Fruit fly (Drosophila melanogaster) whole organism, embryonic: Measurements from ENCODE around the gene Atg13.

Source experiments
- CG10267 ChIP-seq: fragments of 200-800 bp; sonication (Bioruptor generic); optimal IDR thresholded peaks from 2 replicates; lab custom pipeline; 2018; ENCODE audit warnings: missing biosample characterization, mild to moderate bottlenecking, missing genetic modification characterization, moderate library complexity
- CG11085 ChIP-seq: fragments of 200-800 bp; sonication (Bioruptor generic); IDR thresholded peaks from 2 replicates; pipeline ENCODE4 v1.3.6; 2022; ENCODE audit warnings: missing biosample characterization, missing genetic modification characterization
- CG11723 ChIP-seq: fragments of 200-800 bp; sonication (Bioruptor generic); optimal IDR thresholded peaks from 2 replicates; lab custom pipeline; 2017; ENCODE audit warnings: missing biosample characterization, mild to moderate bottlenecking, missing genetic modification characterization
- CG12236 ChIP-seq: fragments of 200-800 bp; sonication (Bioruptor generic); optimal IDR thresholded peaks from 2 replicates; lab custom pipeline; 2016; ENCODE audit warnings: missing biosample characterization, missing genetic modification characterization
- CG12769 ChIP-seq: fragments of 200-800 bp; sonication (Bioruptor generic); optimal IDR thresholded peaks from 2 replicates; lab custom pipeline; 2019; ENCODE audit warnings: missing biosample characterization, mild to moderate bottlenecking, missing genetic modification characterization, moderate library complexity
- CG15696 ChIP-seq: fragments of 200-800 bp; sonication (Bioruptor generic); optimal IDR thresholded peaks from 2 replicates; lab custom pipeline; 2019; ENCODE audit warnings: missing biosample characterization, mild to moderate bottlenecking, missing genetic modification characterization, moderate library complexity
- CG17186 ChIP-seq: fragments of 200-800 bp; sonication (Bioruptor generic); optimal IDR thresholded peaks from 3 replicates; lab custom pipeline; 2017; ENCODE audit warnings: missing biosample characterization, missing genetic modification reagents, missing genetic modification characterization
- CG17829 ChIP-seq: fragments of 200-800 bp; optimal IDR thresholded peaks from 2 replicates; lab custom pipeline; 2019; ENCODE audit warnings: missing biosample characterization, mild to moderate bottlenecking, missing genetic modification characterization, moderate library complexity
- CG5245 ChIP-seq: fragments of 200-800 bp; sonication (Bioruptor generic); optimal IDR thresholded peaks from 3 replicates; lab custom pipeline; 2016; ENCODE audit warnings: missing biosample characterization, missing genetic modification characterization
- CG9876 ChIP-seq: fragments of 200-800 bp; sonication (Bioruptor generic); optimal IDR thresholded peaks from 2 replicates; lab custom pipeline; 2016; ENCODE audit warnings: missing biosample characterization, missing genetic modification characterization
- CHES-1-like ChIP-seq: fragments of 200-800 bp; sonication (Bioruptor generic); optimal IDR thresholded peaks from 2 replicates; lab custom pipeline; 2016; ENCODE audit warnings: missing biosample characterization, missing genetic modification characterization
- D ChIP-seq, 2 experiments: fragments of 200-800 bp in 1 of 2; fragments of >200 bp in 1 of 2; sonication (Bioruptor generic) in 1 of 2; optimal IDR thresholded peaks; 2 replicates in 1 of 2; 3 replicates in 1 of 2; lab custom pipeline; 2017; ENCODE audit warnings: mild to moderate bottlenecking in 1 of 2, missing biosample characterization in 1 of 2, missing genetic modification characterization in 1 of 2, missing genetic modification reagents in 1 of 2
- Dip2 ChIP-seq: fragments of 200-800 bp; sonication (Bioruptor generic); IDR thresholded peaks from 2 replicates; pipeline ENCODE4 v1.3.6; 2022; ENCODE audit warnings: missing biosample characterization, missing genetic modification characterization
- Hr39 ChIP-seq: fragments of >200 bp; optimal IDR thresholded peaks from 2 replicates; lab custom pipeline; 2017
- Hr51 ChIP-seq, 2 experiments: fragments of 200-800 bp; sonication (Bioruptor generic); optimal IDR thresholded peaks; 2 replicates in 1 of 2; 3 replicates in 1 of 2; lab custom pipeline; 2016 to 2018; ENCODE audit warnings: missing biosample characterization in 2 of 2, missing genetic modification characterization in 2 of 2, mild to moderate bottlenecking in 1 of 2, moderate library complexity in 1 of 2
- MTF-1 ChIP-seq: fragments of 200-800 bp; sonication (Bioruptor generic); optimal IDR thresholded peaks from 2 replicates; lab custom pipeline; 2018; ENCODE audit warnings: missing biosample characterization, mild to moderate bottlenecking, missing genetic modification characterization, borderline replicate concordance
- Med ChIP-seq: fragments of 200-800 bp; sonication (Bioruptor generic); peaks from one replicate; lab custom pipeline; 2016; ENCODE audit warnings: missing biosample characterization, missing genetic modification characterization, mild to moderate bottlenecking, inconsistent platforms, moderate library complexity
- Nf-YB ChIP-seq: fragments of 200-800 bp; sonication (Bioruptor generic); optimal IDR thresholded peaks from 3 replicates; lab custom pipeline; 2019; ENCODE audit warnings: missing biosample characterization, mild to moderate bottlenecking, missing genetic modification characterization, moderate library complexity
- Scr ChIP-seq: fragments of 200-800 bp; sonication (Bioruptor generic); IDR thresholded peaks from 2 replicates; pipeline ENCODE4 v1.3.6; 2022; ENCODE audit warnings: missing biosample characterization, missing genetic modification characterization; ENCODE audit not compliant: partially characterized antibody
- Sry-δ ChIP-seq: fragments of 200-800 bp; sonication (Bioruptor generic); optimal IDR thresholded peaks from 2 replicates; lab custom pipeline; 2016; ENCODE audit warnings: missing biosample characterization, missing genetic modification characterization
- Stat92E ChIP-seq, 3 experiments: fragments of >200 bp in 2 of 3; fragments of 200-800 bp in 1 of 3; sonication (Bioruptor generic) in 1 of 3; optimal IDR thresholded peaks; 2 replicates each; lab custom pipeline; 2017 to 2019; ENCODE audit warnings: missing biosample characterization in 3 of 3, missing genetic modification characterization in 3 of 3, mild to moderate bottlenecking in 1 of 3, moderate library complexity in 1 of 3
- TFAM ChIP-seq: fragments of 200-800 bp; sonication (Bioruptor generic); optimal IDR thresholded peaks from 2 replicates; lab custom pipeline; 2017; ENCODE audit warnings: missing biosample characterization, missing genetic modification characterization, inconsistent platforms
- bcd ChIP-seq: fragments of 200-800 bp; sonication (Bioruptor generic); optimal IDR thresholded peaks from 2 replicates; lab custom pipeline; 2017; ENCODE audit warnings: missing biosample characterization, mild to moderate bottlenecking, missing genetic modification characterization
- cwo ChIP-seq: fragments of 200-800 bp; sonication (Bioruptor generic); optimal IDR thresholded peaks from 3 replicates; lab custom pipeline; 2017; ENCODE audit warnings: missing biosample characterization, missing genetic modification characterization, mild to moderate bottlenecking, moderate library complexity, missing genetic modification reagents
- fd3F ChIP-seq: fragments of 200-800 bp; sonication (Bioruptor generic); optimal IDR thresholded peaks from 2 replicates; lab custom pipeline; 2018; ENCODE audit warnings: missing biosample characterization, mild to moderate bottlenecking, missing genetic modification characterization, moderate library complexity
- hkb ChIP-seq, 2 experiments: fragments of 200-800 bp in 1 of 2; fragments of >200 bp in 1 of 2; sonication (Bioruptor generic) in 1 of 2; IDR thresholded peaks in 1 of 2; optimal IDR thresholded peaks in 1 of 2; 2 replicates each; pipeline versions ENCODE4 v1.3.6 to Lab custom; 2017 to 2022; ENCODE audit warnings: missing biosample characterization in 1 of 2, missing genetic modification characterization in 1 of 2
- insv ChIP-seq, 2 experiments: fragments of 200-800 bp; sonication (Bioruptor generic); optimal IDR thresholded peaks; 3 replicates each; lab custom pipeline; 2016 to 2018; ENCODE audit warnings: missing biosample characterization in 2 of 2, missing genetic modification characterization in 2 of 2
- knrl ChIP-seq: fragments of 200-800 bp; sonication (Bioruptor generic); IDR thresholded peaks from 3 replicates; pipeline ENCODE4 v1.3.6; 2022; ENCODE audit warnings: missing biosample characterization, missing genetic modification characterization; ENCODE audit not compliant: partially characterized antibody
- lbe ChIP-seq: fragments of 200-800 bp; sonication (Bioruptor generic); optimal IDR thresholded peaks from 2 replicates; lab custom pipeline; 2016; ENCODE audit warnings: missing biosample characterization, mild to moderate bottlenecking, missing genetic modification characterization
- oc ChIP-seq: fragments of 200-800 bp; sonication (Bioruptor generic); optimal IDR thresholded peaks from 2 replicates; lab custom pipeline; 2018; ENCODE audit warnings: missing biosample characterization, mild to moderate bottlenecking, missing genetic modification characterization, moderate library complexity
- onecut ChIP-seq: fragments of 200-800 bp; sonication (Bioruptor generic); IDR thresholded peaks from 2 replicates; pipeline ENCODE4 v1.3.6; 2022; ENCODE audit warnings: missing biosample characterization, missing genetic modification characterization
- pb ChIP-seq: fragments of 200-800 bp; sonication (Bioruptor generic); optimal IDR thresholded peaks from 3 replicates; lab custom pipeline; 2016; ENCODE audit warnings: missing biosample characterization, missing genetic modification characterization
- scrt ChIP-seq: fragments of 200-800 bp; sonication (Bioruptor generic); optimal IDR thresholded peaks from 2 replicates; lab custom pipeline; 2018; ENCODE audit warnings: missing biosample characterization, mild to moderate bottlenecking, missing genetic modification characterization, moderate library complexity
- sens ChIP-seq: fragments of 200-800 bp; sonication (Bioruptor generic); peaks from one replicate; lab custom pipeline; 2016; ENCODE audit warnings: missing biosample characterization, missing genetic modification characterization
- seq ChIP-seq: fragments of 200-800 bp; sonication (Bioruptor generic); IDR thresholded peaks from 2 replicates; pipeline ENCODE4 v1.3.6; 2022; ENCODE audit warnings: missing biosample characterization, missing genetic modification characterization
- sim ChIP-seq: fragments of 200-800 bp; sonication (Bioruptor generic); IDR thresholded peaks from 2 replicates; pipeline ENCODE4 v1.3.6; 2022; ENCODE audit warnings: missing biosample characterization, missing genetic modification characterization
- stc ChIP-seq: fragments of 200-800 bp; sonication (Bioruptor generic); IDR thresholded peaks from 2 replicates; pipeline ENCODE4 v1.3.6; 2022; ENCODE audit warnings: missing biosample characterization, missing genetic modification characterization
- unc-4 ChIP-seq: fragments of 200-800 bp; sonication (Bioruptor generic); IDR thresholded peaks from 2 replicates; pipeline ENCODE4 v1.3.6; 2022; ENCODE audit warnings: missing biosample characterization, missing genetic modification characterization; ENCODE audit not compliant: partially characterized antibody
- vnd ChIP-seq: fragments of 200-800 bp; sonication (Bioruptor generic); IDR thresholded peaks from 3 replicates; pipeline ENCODE4 v1.3.6; 2022; ENCODE audit warnings: missing biosample characterization, missing genetic modification characterization; ENCODE audit not compliant: partially characterized antibody

Gene Atg13

dm6 chr3R:8308515-8308959, 41.1 kb upstream of the Atg13 start, which contains the start of gene tex (continued):
- TF ChIP-seq insv (GFP tag; optimal IDR thresholded peaks at IDR 0.05; lab: Kevin White, UChicago) (peak in 1 of 2 experiments; percentile 57), CHES-1-like (peak; percentile 44), Scr (GFP tag; lab: Robert Waterston, UW) (no peak), sim (GFP tag; lab: Robert Waterston, UW) (0 out of 2 replicates have a peak, but pooled peaks have one; percentile 52), bcd (GFP tag; lab: Kevin White, UChicago) (peak; percentile 17), Nf-YB (peak; percentile 12), CG12236 (GFP tag; lab: Kevin White, UChicago) (peak; percentile 52), onecut (GFP tag; lab: Robert Waterston, UW) (peak; percentile 53), hkb (optimal IDR thresholded peaks at IDR 0.05; lab: Kevin White, UChicago) (no peak), hkb (GFP tag; IDR thresholded peaks at IDR 0.05; lab: Robert Waterston, UW) (peak; percentile 37; the same call in 1 of the 2 replicates), Stat92E (GFP tag; optimal IDR thresholded peaks at IDR 0.05; lab: Kevin White, UChicago) (peak in 1 of 3 experiments; percentile 5), Sry-δ (GFP tag; lab: Kevin White, UChicago) (peak; percentile 66), MTF-1 (GFP tag; lab: Kevin White, UChicago) (peak; percentile 74), D (optimal IDR thresholded peaks at IDR 0.05; lab: Kevin White, UChicago) (no peak), D (GFP tag; optimal IDR thresholded peaks at IDR 0.05; lab: Kevin White, UChicago) (peak; percentile 62), TFAM (GFP tag; lab: Kevin White, UChicago) (no peak), Hr39 (lab: Kevin White, UChicago) (no peak), CG15696 (tag; lab: Kevin White, UChicago) (peak; percentile 68), Hr51 (GFP tag; optimal IDR thresholded peaks at IDR 0.05; lab: Kevin White, UChicago) (no peak), fd3F (GFP tag; lab: Kevin White, UChicago) (no peak), cwo (no peak), knrl (GFP tag; lab: Robert Waterston, UW) (peak; percentile 27; the same call in 1 of the 3 replicates), sens (GFP tag; lab: Kevin White, UChicago) (peak; percentile 94), CG17186 (GFP tag; lab: Kevin White, UChicago) (peak; percentile 64), CG17829 (tag; lab: Kevin White, UChicago) (peak; percentile 25), oc (peak; percentile 43), unc-4 (peak; percentile 50), pb (GFP tag; lab: Kevin White, UChicago) (no peak), seq (GFP tag; lab: Robert Waterston, UW) (no peak), stc (no peak), CG9876 (no peak), CG11723 (peak; percentile 25), CG12769 (tag; lab: Kevin White, UChicago) (no peak), CG5245 (GFP tag; lab: Kevin White, UChicago) (peak; percentile 10), vnd (no peak), Dip2 (GFP tag; lab: Robert Waterston, UW) (no peak), lbe (GFP tag; lab: Kevin White, UChicago) (no peak), scrt (no peak), CG10267 (tag; lab: Kevin White, UChicago) (peak; percentile 47)

DNA sequence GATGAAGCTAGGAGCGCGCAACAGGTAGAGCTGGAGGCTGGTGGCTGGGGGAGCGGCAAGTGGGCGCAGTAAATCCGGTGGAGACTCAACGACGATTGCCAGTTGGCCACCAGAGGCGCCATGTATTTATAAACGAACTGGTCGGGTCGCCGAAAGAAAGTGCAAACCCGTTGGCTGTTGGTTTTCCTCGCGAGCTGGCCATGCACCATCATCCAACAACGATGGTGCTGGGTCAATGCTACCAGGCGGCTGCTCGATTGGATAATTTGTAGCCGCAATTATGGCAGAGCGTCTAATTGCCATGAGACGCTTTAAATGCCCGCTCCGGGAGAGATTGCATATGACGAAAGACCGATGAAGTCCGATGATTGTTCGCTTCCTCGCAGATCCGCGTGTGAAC, 38.9 kb upstream of the Atg13 start, which contains the start of gene CG11693:
Gene CG11693, minus strand, starts transcription at position 101 of the 400 bp plus-strand sequence.
- TF ChIP-seq CG11085 (GFP tag; lab: Robert Waterston, UW) (no peak), Med (GFP tag; lab: Kevin White, UChicago) (peak; percentile 1)
